Worm (Caenorhabditis elegans): ENCODE measurements around the gene F23H11.7.

Gene F23H11.7

ce11 chrIII:887874-888299 is 31.3 kb downstream of the F23H11.7 start (continued):
- TF ChIP-seq pqm-1 (tag; optimal IDR thresholded peaks at IDR 0.05) (no peak), aly-2 (tag; optimal IDR thresholded peaks at IDR 0.05) (peak; percentile 60), unc-86 (tag; optimal IDR thresholded peaks at IDR 0.05) (peak; percentile 87), nhr-85 (tag) (peak; percentile 84), mab-9 (GFP tag; IDR thresholded peaks at IDR 0.05) (peak; percentile 48; the same call in 1 of the 2 replicates), pax-3 (tag; optimal IDR thresholded peaks at IDR 0.05) (peak; percentile 27), fos-1 (tag; optimal IDR thresholded peaks at IDR 0.05) (peak; percentile 26), nhr-84 (tag; optimal IDR thresholded peaks at IDR 0.05) (no peak), nhr-19 (GFP tag; conservative IDR thresholded peaks at IDR 0.05) (peak; percentile 57), hlh-4 (tag; optimal IDR thresholded peaks at IDR 0.05) (no peak), zag-1 (tag; optimal IDR thresholded peaks at IDR 0.05) (peak; percentile 44), fkh-8 (tag; optimal IDR thresholded peaks at IDR 0.05) (peak; percentile 90), lin-15B (tag; optimal IDR thresholded peaks at IDR 0.05) (peak; percentile 26), vab-15 (tag; optimal IDR thresholded peaks at IDR 0.05) (no peak), snu-23 (GFP tag; optimal IDR thresholded peaks at IDR 0.05) (peak; percentile 85), blmp-1 (tag; optimal IDR thresholded peaks at IDR 0.05) (peak; percentile 97), unc-62 (GFP tag; optimal IDR thresholded peaks at IDR 0.05) (no peak), tbx-2 (tag; optimal IDR thresholded peaks at IDR 0.05) (peak; percentile 77), ztf-4 (tag; optimal IDR thresholded peaks at IDR 0.05) (no peak), xbp-1 (tag; optimal IDR thresholded peaks at IDR 0.05) (peak; percentile 65), nhr-28 (tag; optimal IDR thresholded peaks at IDR 0.05) (no peak), Y116A8C.19 (tag; optimal IDR thresholded peaks at IDR 0.05; ENCODE audit: borderline replicate concordance) (no peak), ama-1 (optimal IDR thresholded peaks at IDR 0.05) (no peak), irx-1 (tag; optimal IDR thresholded peaks at IDR 0.05) (peak; percentile 37), lin-35 (GFP tag; optimal IDR thresholded peaks at IDR 0.05) (peak; percentile 49 to 50), elt-2 (tag; optimal IDR thresholded peaks at IDR 0.05) (no peak)

- TF ChIP-seq nhr-85 (tag) = peak; percentile 8
- no peak for TF ChIP-seq lin-39 (tag; optimal IDR thresholded peaks at IDR 0.05)
- TF ChIP-seq nhr-237 (tag; optimal IDR thresholded peaks at IDR 0.05) = no peak
- TF ChIP-seq unc-62 (GFP tag; optimal IDR thresholded peaks at IDR 0.05) = no peak
- TF ChIP-seq elt-3 (tag; optimal IDR thresholded peaks at IDR 0.05) = peak in 1 of 6 experiments; percentile 5
- TF ChIP-seq blmp-1 (tag; optimal IDR thresholded peaks at IDR 0.05) = peak; percentile 98
Observed at ce11 chrIII:886726-887125, 32.5 kb downstream of the F23H11.7 start, which contains the start of gene zer-1. TSS of gene zer-1 (minus strand) at chrIII:886793.

ce11 chrIII:883595-883994 is 35.6 kb downstream of the F23H11.7 start:
- no peak for TF ChIP-seq efl-1 (optimal IDR thresholded peaks at IDR 0.05)
- peak in 1 of 2 experiments; percentile 90 for TF ChIP-seq efl-1 (GFP tag; optimal IDR thresholded peaks at IDR 0.05 in 1 of 2)
- TF ChIP-seq nhr-71 (tag; optimal IDR thresholded peaks at IDR 0.05) = no peak

ce11 chrIII:881460-881859 is 37.8 kb downstream of the F23H11.7 start:
- TF ChIP-seq irx-1 (tag; optimal IDR thresholded peaks at IDR 0.05) (no peak), zag-1 (tag; optimal IDR thresholded peaks at IDR 0.05) (no peak), efl-1 (optimal IDR thresholded peaks at IDR 0.05) (no peak), efl-1 (GFP tag; optimal IDR thresholded peaks at IDR 0.05 in 1 of 2) (peak in 1 of 2 experiments; percentile 23), Y116A8C.19 (tag; optimal IDR thresholded peaks at IDR 0.05; ENCODE audit: borderline replicate concordance) (no peak), lir-3 (tag; optimal IDR thresholded peaks at IDR 0.05; ENCODE audit: poor library complexity) (no peak), vab-15 (tag; optimal IDR thresholded peaks at IDR 0.05) (no peak), nhr-71 (tag; optimal IDR thresholded peaks at IDR 0.05) (no peak)

- TF ChIP-seq C04F5.9 (tag; optimal IDR thresholded peaks at IDR 0.05) (no peak), unc-98 (GFP tag; IDR thresholded peaks at IDR 0.05) (no peak), efl-1 (optimal IDR thresholded peaks at IDR 0.05) (no peak), efl-1 (GFP tag; optimal IDR thresholded peaks at IDR 0.05 in 1 of 2) (peak in 1 of 2 experiments; percentile 57), pax-3 (tag; optimal IDR thresholded peaks at IDR 0.05) (no peak)
Observed at ce11 chrIII:880840-881239, 38.4 kb downstream of the F23H11.7 start.
